Fruit fly (Drosophila melanogaster): Measurements from ENCODE around the gene Septin4.

Gene Septin4

dm6 chrX:16691440-16691839, 3.5 kb downstream of the Septin4 start (continued):
- TF ChIP-seq eve (GFP tag; optimal IDR thresholded peaks at IDR 0.05) (peak in 1 of 2 experiments; percentile 93), ato (GFP tag; IDR thresholded peaks at IDR 0.05; ENCODE audit: partially characterized antibody) (no peak), CG10321 (GFP tag; IDR thresholded peaks at IDR 0.05) (peak; percentile 55; the same call in 1 of the 2 replicates), Dfd (GFP tag; optimal IDR thresholded peaks at IDR 0.05) (no peak), h (optimal IDR thresholded peaks at IDR 0.05) (no peak), Neu2 (GFP tag; optimal IDR thresholded peaks at IDR 0.05; ENCODE audit: borderline replicate concordance) (no peak), fd102C (GFP tag; optimal IDR thresholded peaks at IDR 0.05) (peak; percentile 25), Fer2 (tag; optimal IDR thresholded peaks at IDR 0.05) (peak; percentile 29), zen2 (GFP tag; IDR thresholded peaks at IDR 0.05; ENCODE audit: partially characterized antibody) (no peak), Hey (tag; optimal IDR thresholded peaks at IDR 0.05) (peak; percentile 20), maf-S (GFP tag; optimal IDR thresholded peaks at IDR 0.05) (peak; percentile 73), NFAT (GFP tag; IDR thresholded peaks at IDR 0.05) (0 out of 2 replicates have a peak, but pooled peaks have one; percentile 50), CG9876 (GFP tag; optimal IDR thresholded peaks at IDR 0.05) (peak; percentile 76), otp (GFP tag; IDR thresholded peaks at IDR 0.05) (peak; percentile 87), CG7928 (GFP tag; optimal IDR thresholded peaks at IDR 0.05) (peak; percentile 1), luna (GFP tag; optimal IDR thresholded peaks at IDR 0.05) (no peak), Atf6 (GFP tag; IDR thresholded peaks at IDR 0.05) (peak; percentile 66; the same call in 1 of the 2 replicates), pum (GFP tag; optimal IDR thresholded peaks at IDR 0.05) (peak; percentile 81), CG13624 (GFP tag; optimal IDR thresholded peaks at IDR 0.05) (peak; percentile 63), dm (GFP tag; optimal IDR thresholded peaks at IDR 0.05) (peak; percentile 36), MBD-R2 (GFP tag; IDR thresholded peaks at IDR 0.05) (peak; percentile 36; the same call in 1 of the 2 replicates), kah (GFP tag; optimal IDR thresholded peaks at IDR 0.05) (peak; percentile 66), lbe (GFP tag; optimal IDR thresholded peaks at IDR 0.05) (no peak), D (optimal IDR thresholded peaks at IDR 0.05) (no peak), D (GFP tag; optimal IDR thresholded peaks at IDR 0.05) (peak; percentile 88), CG4424 (GFP tag; optimal IDR thresholded peaks at IDR 0.05) (peak; percentile 84), CG3838 (GFP tag; optimal IDR thresholded peaks at IDR 0.05) (peak; percentile 59), lola (GFP tag; optimal IDR thresholded peaks at IDR 0.05) (peak in 1 of 3 experiments; percentile 81), cad (GFP tag; optimal IDR thresholded peaks at IDR 0.05) (no peak), HHEX (GFP tag; optimal IDR thresholded peaks at IDR 0.05) (peak; percentile 75), Sox100B (GFP tag; optimal IDR thresholded peaks at IDR 0.05) (peak; percentile 80), crp (GFP tag; optimal IDR thresholded peaks at IDR 0.05) (peak in 1 of 2 experiments; percentile 32), CG17802 (tag; optimal IDR thresholded peaks at IDR 0.05) (peak; percentile 74), oc (tag; optimal IDR thresholded peaks at IDR 0.05) (peak; percentile 85), Fer3 (tag; optimal IDR thresholded peaks at IDR 0.05) (peak; percentile 69), CG5180 (GFP tag; optimal IDR thresholded peaks at IDR 0.05) (peak; percentile 72), ken (GFP tag; IDR thresholded peaks at IDR 0.05) (peak; percentile 89), jigr1 (GFP tag; IDR thresholded peaks at IDR 0.05) (peak; percentile 76; the same call in 2 of the 3 replicates), nmo (GFP tag; optimal IDR thresholded peaks at IDR 0.05) (peak; percentile 88), CG1024 (GFP tag; IDR thresholded peaks at IDR 0.05) (peak; percentile 87), zfh2 (GFP tag; optimal IDR thresholded peaks at IDR 0.05) (peak; percentile 33), CG13296 (GFP tag; optimal IDR thresholded peaks at IDR 0.05) (peak; percentile 61), chif (GFP tag; optimal IDR thresholded peaks at IDR 0.05) (peak; percentile 87 to 88), Dp (GFP tag; optimal IDR thresholded peaks at IDR 0.05) (no peak), CG12942 (GFP tag; optimal IDR thresholded peaks at IDR 0.05) (peak; percentile 83), hkb (optimal IDR thresholded peaks at IDR 0.05) (no peak), hkb (GFP tag; IDR thresholded peaks at IDR 0.05) (peak; percentile 91), exex (tag; optimal IDR thresholded peaks at IDR 0.05) (no peak), Ets65A (GFP tag) (peak; percentile 97), CG4282 (GFP tag; optimal IDR thresholded peaks at IDR 0.05) (peak; percentile 61), dmrt11E (tag; optimal IDR thresholded peaks at IDR 0.05) (peak; percentile 85)

Measured in whole organism, embryonic.